Fruit fly (Drosophila melanogaster): ENCODE measurements around the gene Hand.

DNA sequence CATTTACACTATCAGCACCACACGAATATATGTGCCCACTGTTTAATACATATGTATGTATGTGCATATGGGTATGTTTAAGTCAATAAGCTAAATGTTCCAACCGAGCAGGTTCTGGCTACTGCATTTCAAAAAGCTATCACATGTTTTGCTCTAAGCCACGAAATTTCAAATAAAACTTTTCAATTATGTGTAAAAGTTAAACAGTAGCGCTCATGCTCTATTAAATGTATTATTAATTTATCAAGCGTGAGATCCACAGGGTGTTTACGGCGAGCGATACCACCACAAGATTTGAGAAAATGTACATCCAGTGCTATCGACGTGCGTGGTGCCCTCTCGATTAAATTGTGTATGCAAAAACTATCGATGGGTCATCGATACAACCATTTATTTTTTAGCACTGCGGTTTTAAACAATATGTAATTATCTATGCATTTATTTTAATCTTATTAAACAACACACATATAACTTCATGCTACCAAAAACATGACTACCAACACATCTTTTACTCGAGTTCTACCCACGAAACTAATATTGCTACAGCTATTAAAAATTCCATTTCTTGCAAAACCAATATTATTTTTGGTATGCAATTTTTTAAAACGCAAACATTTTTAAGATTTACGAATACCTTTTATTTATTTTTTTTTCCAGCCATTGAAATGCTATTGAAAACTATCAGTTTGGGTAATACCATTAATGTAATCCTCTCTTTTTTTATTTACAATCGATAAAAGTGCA lies 34.3 kb downstream of the Hand start, which contains the start of gene Pten:
- no peak for TF ChIP-seq pan (optimal IDR thresholded peaks at IDR 0.05)
- no peak for TF ChIP-seq psq (optimal IDR thresholded peaks at IDR 0.05)
- TF ChIP-seq usp (GFP tag; optimal IDR thresholded peaks at IDR 0.05) = no peak
- TF ChIP-seq Dll (optimal IDR thresholded peaks at IDR 0.05) = no peak
- TF ChIP-seq EcR (GFP tag; optimal IDR thresholded peaks at IDR 0.05) = no peak

Data from whole organism.